Fruit fly (Drosophila melanogaster) whole organism, embryonic: Measurements from ENCODE around the gene CG17121.

Source experiments
- BEAF-32 ChIP-seq: fragments of 200-800 bp; sonication (Bioruptor generic); optimal IDR thresholded peaks from 3 replicates; lab custom pipeline; 2017; ENCODE audit warnings: missing biosample characterization, missing genetic modification characterization, mild to moderate bottlenecking, moderate library complexity, missing genetic modification reagents
- CG10267 ChIP-seq: fragments of 200-800 bp; sonication (Bioruptor generic); optimal IDR thresholded peaks from 2 replicates; lab custom pipeline; 2018; ENCODE audit warnings: missing biosample characterization, mild to moderate bottlenecking, missing genetic modification characterization, moderate library complexity
- CG10979 ChIP-seq: fragments of 200-800 bp; sonication (Bioruptor generic); optimal IDR thresholded peaks from 2 replicates; lab custom pipeline; 2018; ENCODE audit warnings: missing biosample characterization, mild to moderate bottlenecking, missing genetic modification characterization, moderate library complexity
- CG1529 ChIP-seq: fragments of 200-800 bp; sonication (Bioruptor generic); optimal IDR thresholded peaks from 3 replicates; lab custom pipeline; 2018; ENCODE audit warnings: missing biosample characterization, missing genetic modification characterization
- CG15601 ChIP-seq: fragments of 200-800 bp; sonication (Bioruptor generic); optimal IDR thresholded peaks from 3 replicates; lab custom pipeline; 2019; ENCODE audit warnings: missing biosample characterization, mild to moderate bottlenecking, missing genetic modification characterization, moderate library complexity
- CG17802 ChIP-seq: fragments of 200-800 bp; sonication (Bioruptor generic); optimal IDR thresholded peaks from 2 replicates; lab custom pipeline; 2018; ENCODE audit warnings: missing biosample characterization, mild to moderate bottlenecking, missing genetic modification characterization, moderate library complexity
- CG3065 ChIP-seq: fragments of 200-800 bp; sonication (Bioruptor generic); optimal IDR thresholded peaks from 2 replicates; lab custom pipeline; 2016; ENCODE audit warnings: missing biosample characterization, missing genetic modification characterization
- CG31441 ChIP-seq: fragments of 200-800 bp; sonication (Bioruptor generic); IDR thresholded peaks from 2 replicates; pipeline ENCODE4 v1.3.6; 2022; ENCODE audit warnings: missing biosample characterization, missing genetic modification characterization
- CG3163 ChIP-seq: fragments of 200-800 bp; sonication (Bioruptor generic); optimal IDR thresholded peaks from 3 replicates; lab custom pipeline; 2016; ENCODE audit warnings: missing biosample characterization, missing genetic modification characterization
- CG42726 ChIP-seq: fragments of 200-800 bp; sonication (Bioruptor generic); IDR thresholded peaks from 2 replicates; pipeline ENCODE4 v1.3.6; 2022; ENCODE audit warnings: missing biosample characterization, missing genetic modification characterization; ENCODE audit not compliant: partially characterized antibody
- CG4282 ChIP-seq: fragments of 200-800 bp; sonication (Bioruptor generic); optimal IDR thresholded peaks from 2 replicates; lab custom pipeline; 2016; ENCODE audit warnings: missing biosample characterization, missing genetic modification characterization
- CG43689 ChIP-seq: fragments of 200-800 bp; sonication (Bioruptor generic); IDR thresholded peaks from 2 replicates; pipeline ENCODE4 v1.3.6; 2022; ENCODE audit warnings: missing biosample characterization, missing genetic modification characterization
- CG4617 ChIP-seq: fragments of 200-800 bp; sonication (Bioruptor generic); optimal IDR thresholded peaks from 3 replicates; lab custom pipeline; 2016; ENCODE audit warnings: missing biosample characterization, missing genetic modification characterization, borderline replicate concordance
- CG4707 ChIP-seq: fragments of 200-800 bp; sonication (Bioruptor generic); optimal IDR thresholded peaks from 2 replicates; lab custom pipeline; 2018; ENCODE audit warnings: missing biosample characterization, mild to moderate bottlenecking, missing genetic modification characterization, moderate library complexity
- CG4730 ChIP-seq: fragments of 200-800 bp; sonication (Bioruptor generic); IDR thresholded peaks from 2 replicates; pipeline ENCODE4 v1.3.6; 2022; ENCODE audit warnings: missing biosample characterization, missing genetic modification characterization
- CG6175 ChIP-seq: fragments of 200-800 bp; sonication (Bioruptor generic); IDR thresholded peaks from 3 replicates; pipeline ENCODE4 v1.3.6; 2022; ENCODE audit warnings: missing biosample characterization, missing genetic modification characterization
- CG7357 ChIP-seq: fragments of 200-800 bp; sonication (Bioruptor generic); IDR thresholded peaks from 3 replicates; pipeline ENCODE4 v1.3.6; 2022; ENCODE audit warnings: missing biosample characterization, missing genetic modification characterization
- CG7786 ChIP-seq: fragments of 200-800 bp; sonication (Bioruptor generic); optimal IDR thresholded peaks from 2 replicates; lab custom pipeline; 2016; ENCODE audit warnings: missing biosample characterization, missing genetic modification characterization
- CG8089 ChIP-seq: fragments of 200-800 bp; sonication (Bioruptor generic); optimal IDR thresholded peaks from 3 replicates; lab custom pipeline; 2016; ENCODE audit warnings: missing biosample characterization, missing genetic modification characterization
- CG8924 ChIP-seq: fragments of 200-800 bp; optimal IDR thresholded peaks from 3 replicates; lab custom pipeline; 2019; ENCODE audit warnings: missing biosample characterization, mild to moderate bottlenecking, missing genetic modification characterization, moderate library complexity
- Chrac-16 ChIP-seq: fragments of 200-800 bp; sonication (Bioruptor generic); optimal IDR thresholded peaks from 3 replicates; lab custom pipeline; 2016; ENCODE audit warnings: missing biosample characterization, missing genetic modification characterization
- Dip2 ChIP-seq: fragments of 200-800 bp; sonication (Bioruptor generic); IDR thresholded peaks from 2 replicates; pipeline ENCODE4 v1.3.6; 2022; ENCODE audit warnings: missing biosample characterization, missing genetic modification characterization
- Dp ChIP-seq: fragments of 200-800 bp; sonication (Bioruptor generic); optimal IDR thresholded peaks from 2 replicates; lab custom pipeline; 2018; ENCODE audit warnings: missing biosample characterization, mild to moderate bottlenecking, missing genetic modification characterization, moderate library complexity
- Ets97D ChIP-seq: fragments of 200-800 bp; sonication (Bioruptor generic); optimal IDR thresholded peaks from 3 replicates; lab custom pipeline; 2016; ENCODE audit warnings: missing biosample characterization, missing genetic modification characterization
- Hey ChIP-seq: fragments of 200-800 bp; sonication (Bioruptor generic); optimal IDR thresholded peaks from 3 replicates; lab custom pipeline; 2018; ENCODE audit warnings: missing biosample characterization, mild to moderate bottlenecking, missing genetic modification characterization
- HmgD ChIP-seq: fragments of 200-800 bp; sonication (Bioruptor generic); optimal IDR thresholded peaks from 3 replicates; lab custom pipeline; 2016; ENCODE audit warnings: missing biosample characterization, missing genetic modification characterization
- Hr3 ChIP-seq: fragments of 200-800 bp; sonication (Bioruptor generic); optimal IDR thresholded peaks from 3 replicates; lab custom pipeline; 2016; ENCODE audit warnings: missing biosample characterization, missing genetic modification characterization
- Lhr ChIP-seq: fragments of 200-800 bp; sonication (Bioruptor generic); optimal IDR thresholded peaks from 3 replicates; lab custom pipeline; 2017; ENCODE audit warnings: mild to moderate bottlenecking, missing biosample characterization, missing genetic modification reagents, missing genetic modification characterization
- MESR4 ChIP-seq: fragments of 200-800 bp; sonication (Bioruptor generic); optimal IDR thresholded peaks from 2 replicates; lab custom pipeline; 2018; ENCODE audit warnings: missing biosample characterization, mild to moderate bottlenecking, missing genetic modification characterization, moderate library complexity
- Scr ChIP-seq: fragments of 200-800 bp; sonication (Bioruptor generic); IDR thresholded peaks from 2 replicates; pipeline ENCODE4 v1.3.6; 2022; ENCODE audit warnings: missing biosample characterization, missing genetic modification characterization; ENCODE audit not compliant: partially characterized antibody
- Sin3A ChIP-seq: fragments of >200 bp; optimal IDR thresholded peaks from 2 replicates; lab custom pipeline; 2018
- Six4 ChIP-seq: fragments of 200-800 bp; sonication (Bioruptor generic); optimal IDR thresholded peaks from 2 replicates; lab custom pipeline; 2016; ENCODE audit warnings: missing biosample characterization, missing genetic modification characterization
- Xrp1 ChIP-seq: fragments of 200-800 bp; sonication (Bioruptor generic); IDR thresholded peaks from 2 replicates; pipeline ENCODE4 v1.3.6; 2022; ENCODE audit warnings: missing biosample characterization, missing genetic modification characterization
- amos ChIP-seq: fragments of 200-800 bp; sonication (Bioruptor generic); IDR thresholded peaks from 2 replicates; pipeline ENCODE4 v1.3.6; 2022; ENCODE audit warnings: missing biosample characterization, missing genetic modification characterization; ENCODE audit not compliant: partially characterized antibody
- ase ChIP-seq: fragments of 200-800 bp; sonication (Bioruptor generic); IDR thresholded peaks from 3 replicates; pipeline ENCODE4 v1.3.6; 2022; ENCODE audit warnings: missing biosample characterization, missing genetic modification characterization
- bigmax ChIP-seq: fragments of 200-800 bp; sonication (Bioruptor generic); optimal IDR thresholded peaks from 2 replicates; lab custom pipeline; 2018; ENCODE audit warnings: missing biosample characterization, mild to moderate bottlenecking, missing genetic modification characterization
- btn ChIP-seq: fragments of 200-800 bp; sonication (Bioruptor generic); optimal IDR thresholded peaks from 2 replicates; lab custom pipeline; 2016; ENCODE audit warnings: missing biosample characterization, missing genetic modification characterization
- cad ChIP-seq: fragments of >200 bp; optimal IDR thresholded peaks from 2 replicates; lab custom pipeline; 2017; ENCODE audit warnings: missing biosample characterization, missing genetic modification characterization
- exex ChIP-seq: fragments of 200-800 bp; sonication (Bioruptor generic); optimal IDR thresholded peaks from 4 replicates; lab custom pipeline; 2018; ENCODE audit warnings: missing biosample characterization, mild to moderate bottlenecking, missing genetic modification characterization, moderate library complexity
- fd3F ChIP-seq: fragments of 200-800 bp; sonication (Bioruptor generic); optimal IDR thresholded peaks from 2 replicates; lab custom pipeline; 2018; ENCODE audit warnings: missing biosample characterization, mild to moderate bottlenecking, missing genetic modification characterization, moderate library complexity
- grau ChIP-seq: fragments of 200-800 bp; optimal IDR thresholded peaks from 3 replicates; lab custom pipeline; 2019; ENCODE audit warnings: missing biosample characterization, mild to moderate bottlenecking, missing genetic modification characterization, moderate library complexity
- hb ChIP-seq: fragments of 200-800 bp; sonication (Bioruptor generic); IDR thresholded peaks from 3 replicates; pipeline ENCODE4 v1.3.6; 2022; ENCODE audit warnings: missing biosample characterization, missing genetic modification characterization; ENCODE audit not compliant: partially characterized antibody
- her ChIP-seq: fragments of 200-800 bp; sonication (Bioruptor generic); optimal IDR thresholded peaks from 2 replicates; lab custom pipeline; 2016; ENCODE audit warnings: missing biosample characterization, missing genetic modification characterization
- kni ChIP-seq: fragments of 200-800 bp; sonication (Bioruptor generic); optimal IDR thresholded peaks from 3 replicates; lab custom pipeline; 2017; ENCODE audit warnings: mild to moderate bottlenecking, missing biosample characterization, missing genetic modification reagents, missing genetic modification characterization
- lbe ChIP-seq: fragments of 200-800 bp; sonication (Bioruptor generic); optimal IDR thresholded peaks from 2 replicates; lab custom pipeline; 2016; ENCODE audit warnings: missing biosample characterization, mild to moderate bottlenecking, missing genetic modification characterization
- lola ChIP-seq, 3 experiments: fragments of >200 bp in 2 of 3; fragments of 200-800 bp in 1 of 3; sonication (Bioruptor generic) in 1 of 3; optimal IDR thresholded peaks; 2 replicates each; lab custom pipeline; 2017 to 2019; ENCODE audit warnings: missing biosample characterization in 3 of 3, missing genetic modification characterization in 3 of 3, mild to moderate bottlenecking in 1 of 3, moderate library complexity in 1 of 3
- mam ChIP-seq: fragments of 200-800 bp; sonication (Bioruptor generic); optimal IDR thresholded peaks from 3 replicates; lab custom pipeline; 2016; ENCODE audit warnings: missing biosample characterization, missing genetic modification characterization
- nom ChIP-seq: fragments of 200-800 bp; sonication (Bioruptor generic); optimal IDR thresholded peaks from 2 replicates; lab custom pipeline; 2017; ENCODE audit warnings: missing biosample characterization, missing genetic modification characterization, mild to moderate bottlenecking, moderate library complexity, missing genetic modification reagents
- oc ChIP-seq: fragments of 200-800 bp; sonication (Bioruptor generic); optimal IDR thresholded peaks from 2 replicates; lab custom pipeline; 2018; ENCODE audit warnings: missing biosample characterization, mild to moderate bottlenecking, missing genetic modification characterization, moderate library complexity
- row ChIP-seq: fragments of 200-800 bp; sonication (Bioruptor generic); IDR thresholded peaks from 3 replicates; pipeline ENCODE4 v1.3.6; 2022; ENCODE audit warnings: missing biosample characterization, missing genetic modification characterization
- ssp ChIP-seq: fragments of 200-800 bp; sonication (Bioruptor generic); IDR thresholded peaks from 2 replicates; pipeline ENCODE4 v1.3.6; 2022; ENCODE audit warnings: missing biosample characterization, missing genetic modification characterization

The CG17121 gene

dm6 chr3R:23028506-23028905 lies 19.5 kb downstream of the CG17121 start (continued):
- TF ChIP-seq CG4617 (GFP tag; lab: Kevin White, UChicago) (no peak), grau (tag; lab: Kevin White, UChicago) (peak; percentile 62), CG3163 (peak; percentile 0), oc (tag; lab: Kevin White, UChicago) (no peak), CG8924 (tag; lab: Kevin White, UChicago) (peak; percentile 8), CG15601 (tag; lab: Kevin White, UChicago) (no peak), MESR4 (GFP tag; lab: Kevin White, UChicago) (no peak), CG4707 (GFP tag; lab: Kevin White, UChicago) (no peak), Six4 (GFP tag; lab: Kevin White, UChicago) (peak; percentile 29), fd3F (peak; percentile 60), CG1529 (GFP tag; lab: Kevin White, UChicago) (no peak), HmgD (no peak), CG17802 (tag; lab: Kevin White, UChicago) (no peak), mam (peak; percentile 70), Ets97D (GFP tag; lab: Kevin White, UChicago) (no peak), CG7357 (peak; percentile 56; the same call in 1 of the 3 replicates), amos (GFP tag; lab: Robert Waterston, UW) (no peak), lbe (GFP tag; lab: Kevin White, UChicago) (no peak), BEAF-32 (no peak), kni (GFP tag; lab: Kevin White, UChicago) (no peak), CG7786 (peak; percentile 53), CG42726 (no peak), her (GFP tag; lab: Kevin White, UChicago) (peak; percentile 24), ase (peak; percentile 44; the same call in 1 of the 3 replicates), ssp (peak; percentile 24; the same call in 1 of the 2 replicates), nom (GFP tag; lab: Kevin White, UChicago) (no peak), Lhr (GFP tag; lab: Kevin White, UChicago) (no peak), cad (GFP tag; lab: Kevin White, UChicago) (no peak), bigmax (GFP tag; lab: Kevin White, UChicago) (no peak), CG31441 (0 out of 2 replicates have a peak, but pooled peaks have one; percentile 34), Scr (GFP tag; lab: Robert Waterston, UW) (no peak), Xrp1 (GFP tag; lab: Robert Waterston, UW) (peak; percentile 50; the same call in 1 of the 2 replicates), CG3065 (GFP tag; lab: Kevin White, UChicago) (no peak), lola (GFP tag; optimal IDR thresholded peaks at IDR 0.05; lab: Kevin White, UChicago) (no peak), Chrac-16 (GFP tag; lab: Kevin White, UChicago) (peak; percentile 53), Dp (GFP tag; lab: Kevin White, UChicago) (no peak), CG10979 (no peak), CG10267 (tag; lab: Kevin White, UChicago) (no peak), exex (tag; lab: Kevin White, UChicago) (no peak), Hr3 (GFP tag; lab: Kevin White, UChicago) (no peak), Hey (tag; lab: Kevin White, UChicago) (no peak), CG4730 (peak; percentile 44; the same call in 1 of the 2 replicates), row (peak; percentile 71), CG6175 (peak; percentile 68; the same call in 1 of the 3 replicates), Dip2 (GFP tag; lab: Robert Waterston, UW) (no peak), CG4282 (GFP tag; lab: Kevin White, UChicago) (no peak), btn (no peak), Sin3A (lab: Kevin White, UChicago) (no peak), hb (GFP tag; lab: Robert Waterston, UW) (no peak), CG8089 (GFP tag; lab: Kevin White, UChicago) (peak; percentile 1), CG43689 (no peak)
